Fruit fly (Drosophila melanogaster) whole organism, embryonic: ENCODE measurements around the gene Sfp77F.
A peak's percentile ranks its signal among the peaks of the same experiment; 100 is the strongest.

Experiments
- Ada2b ChIP-seq: fragments of 200-800 bp; sonication (Bioruptor generic); IDR thresholded peaks from 2 replicates; pipeline ENCODE4 v1.3.6; 2022; ENCODE audit warnings: missing biosample characterization, missing genetic modification characterization
- Bteb2 ChIP-seq: fragments of 200-800 bp; sonication (Bioruptor generic); optimal IDR thresholded peaks from 2 replicates; lab custom pipeline; 2016; ENCODE audit warnings: missing biosample characterization, missing genetic modification characterization
- C15 ChIP-seq: fragments of 200-800 bp; sonication (Bioruptor generic); IDR thresholded peaks from 3 replicates; pipeline ENCODE4 v1.3.6; 2022; ENCODE audit warnings: missing biosample characterization, missing genetic modification characterization
- CG10431 ChIP-seq: fragments of 200-800 bp; sonication (Bioruptor generic); optimal IDR thresholded peaks from 3 replicates; lab custom pipeline; 2018; ENCODE audit warnings: missing biosample characterization, mild to moderate bottlenecking, missing genetic modification characterization
- CG11247 ChIP-seq: fragments of 200-800 bp; sonication (Bioruptor generic); IDR thresholded peaks from 2 replicates; pipeline ENCODE4 v1.3.6; 2022; ENCODE audit warnings: missing biosample characterization, missing genetic modification characterization
- CG11398 ChIP-seq: fragments of 200-800 bp; sonication (Bioruptor generic); optimal IDR thresholded peaks from 2 replicates; lab custom pipeline; 2016; ENCODE audit warnings: missing biosample characterization, missing genetic modification characterization
- CG11723 ChIP-seq: fragments of 200-800 bp; sonication (Bioruptor generic); optimal IDR thresholded peaks from 2 replicates; lab custom pipeline; 2017; ENCODE audit warnings: missing biosample characterization, mild to moderate bottlenecking, missing genetic modification characterization
- CG12236 ChIP-seq: fragments of 200-800 bp; sonication (Bioruptor generic); optimal IDR thresholded peaks from 2 replicates; lab custom pipeline; 2016; ENCODE audit warnings: missing biosample characterization, missing genetic modification characterization
- CG13624 ChIP-seq: fragments of 200-800 bp; sonication (Bioruptor generic); optimal IDR thresholded peaks from 2 replicates; lab custom pipeline; 2016; ENCODE audit warnings: missing biosample characterization, missing genetic modification characterization
- CG1529 ChIP-seq: fragments of 200-800 bp; sonication (Bioruptor generic); optimal IDR thresholded peaks from 3 replicates; lab custom pipeline; 2018; ENCODE audit warnings: missing biosample characterization, missing genetic modification characterization
- CG17361 ChIP-seq: fragments of 200-800 bp; sonication (Bioruptor generic); IDR thresholded peaks from 3 replicates; pipeline ENCODE4 v1.3.6; 2022; ENCODE audit warnings: missing biosample characterization, missing genetic modification characterization
- CG17568 ChIP-seq: fragments of 200-800 bp; sonication (Bioruptor generic); optimal IDR thresholded peaks from 2 replicates; lab custom pipeline; 2018; ENCODE audit warnings: missing biosample characterization, mild to moderate bottlenecking, missing genetic modification characterization, moderate library complexity
- CG17912 ChIP-seq: fragments of 200-800 bp; sonication (Bioruptor generic); optimal IDR thresholded peaks from 2 replicates; lab custom pipeline; 2018; ENCODE audit warnings: missing biosample characterization, mild to moderate bottlenecking, missing genetic modification characterization
- CG2120 ChIP-seq: fragments of 200-800 bp; sonication (Bioruptor generic); optimal IDR thresholded peaks from 3 replicates; lab custom pipeline; 2016; ENCODE audit warnings: missing biosample characterization, missing genetic modification characterization
- CG2889 ChIP-seq: fragments of 200-800 bp; sonication (Bioruptor generic); IDR thresholded peaks from 3 replicates; pipeline ENCODE4 v1.3.6; 2022; ENCODE audit warnings: missing biosample characterization, missing genetic modification characterization
- CG32532 ChIP-seq: fragments of 200-800 bp; sonication (Bioruptor generic); IDR thresholded peaks from 2 replicates; pipeline ENCODE4 v1.3.6; 2022; ENCODE audit warnings: missing biosample characterization, missing genetic modification characterization
- CG34224 ChIP-seq: fragments of 200-800 bp; sonication (Bioruptor generic); IDR thresholded peaks from 3 replicates; pipeline ENCODE4 v1.3.6; 2022; ENCODE audit warnings: missing biosample characterization, missing genetic modification characterization; ENCODE audit not compliant: partially characterized antibody
- CG4282 ChIP-seq: fragments of 200-800 bp; sonication (Bioruptor generic); optimal IDR thresholded peaks from 2 replicates; lab custom pipeline; 2016; ENCODE audit warnings: missing biosample characterization, missing genetic modification characterization
- CG43689 ChIP-seq: fragments of 200-800 bp; sonication (Bioruptor generic); IDR thresholded peaks from 2 replicates; pipeline ENCODE4 v1.3.6; 2022; ENCODE audit warnings: missing biosample characterization, missing genetic modification characterization
- CG4707 ChIP-seq: fragments of 200-800 bp; sonication (Bioruptor generic); optimal IDR thresholded peaks from 2 replicates; lab custom pipeline; 2018; ENCODE audit warnings: missing biosample characterization, mild to moderate bottlenecking, missing genetic modification characterization, moderate library complexity
- CG4730 ChIP-seq: fragments of 200-800 bp; sonication (Bioruptor generic); IDR thresholded peaks from 2 replicates; pipeline ENCODE4 v1.3.6; 2022; ENCODE audit warnings: missing biosample characterization, missing genetic modification characterization
- CG5953 ChIP-seq: fragments of 200-800 bp; sonication (Bioruptor generic); IDR thresholded peaks from 2 replicates; pipeline ENCODE4 v1.3.6; 2022; ENCODE audit warnings: missing biosample characterization, missing genetic modification characterization
- CG6689 ChIP-seq: fragments of 200-800 bp; sonication (Bioruptor generic); IDR thresholded peaks from 2 replicates; pipeline ENCODE4 v1.3.6; 2022; ENCODE audit warnings: missing biosample characterization, missing genetic modification characterization
- CG6854 ChIP-seq: fragments of 200-800 bp; sonication (Bioruptor generic); optimal IDR thresholded peaks from 3 replicates; lab custom pipeline; 2017; ENCODE audit warnings: missing biosample characterization, mild to moderate bottlenecking, missing genetic modification characterization
- CG7556 ChIP-seq: fragments of 200-800 bp; sonication (Bioruptor generic); optimal IDR thresholded peaks from 2 replicates; lab custom pipeline; 2017; ENCODE audit warnings: missing biosample characterization, mild to moderate bottlenecking, missing genetic modification characterization
- CG8478 ChIP-seq: fragments of >200 bp; optimal IDR thresholded peaks from 2 replicates; lab custom pipeline; 2018
- CG9727 ChIP-seq: fragments of 200-800 bp; sonication (Bioruptor generic); optimal IDR thresholded peaks from 3 replicates; lab custom pipeline; 2017; ENCODE audit warnings: missing biosample characterization, mild to moderate bottlenecking, missing genetic modification characterization
- Ets97D ChIP-seq: fragments of 200-800 bp; sonication (Bioruptor generic); optimal IDR thresholded peaks from 3 replicates; lab custom pipeline; 2016; ENCODE audit warnings: missing biosample characterization, missing genetic modification characterization
- HHEX ChIP-seq: fragments of 200-800 bp; sonication (Bioruptor generic); optimal IDR thresholded peaks from 3 replicates; lab custom pipeline; 2017; ENCODE audit warnings: missing biosample characterization, mild to moderate bottlenecking, missing genetic modification characterization, missing genetic modification reagents
- HLHmδ ChIP-seq: fragments of 200-800 bp; sonication (Bioruptor generic); optimal IDR thresholded peaks from 2 replicates; lab custom pipeline; 2018; ENCODE audit warnings: missing biosample characterization, mild to moderate bottlenecking, missing genetic modification characterization, moderate library complexity
- Hr51 ChIP-seq, 2 experiments: fragments of 200-800 bp; sonication (Bioruptor generic); optimal IDR thresholded peaks; 2 replicates in 1 of 2; 3 replicates in 1 of 2; lab custom pipeline; 2016 to 2018; ENCODE audit warnings: missing biosample characterization in 2 of 2, missing genetic modification characterization in 2 of 2, mild to moderate bottlenecking in 1 of 2, moderate library complexity in 1 of 2
- Nf-YB ChIP-seq: fragments of 200-800 bp; sonication (Bioruptor generic); optimal IDR thresholded peaks from 3 replicates; lab custom pipeline; 2019; ENCODE audit warnings: missing biosample characterization, mild to moderate bottlenecking, missing genetic modification characterization, moderate library complexity
- Rfx ChIP-seq: fragments of 200-800 bp; sonication (Bioruptor generic); IDR thresholded peaks from 2 replicates; pipeline ENCODE4 v1.3.6; 2022; ENCODE audit warnings: missing biosample characterization, missing genetic modification characterization
- Rx ChIP-seq: fragments of 200-800 bp; sonication (Bioruptor generic); IDR thresholded peaks from 2 replicates; pipeline ENCODE4 v1.3.6; 2022; ENCODE audit warnings: missing biosample characterization, missing genetic modification characterization
- TFAM ChIP-seq: fragments of 200-800 bp; sonication (Bioruptor generic); optimal IDR thresholded peaks from 2 replicates; lab custom pipeline; 2017; ENCODE audit warnings: missing biosample characterization, missing genetic modification characterization, inconsistent platforms
- bbx ChIP-seq: fragments of 200-800 bp; sonication (Bioruptor generic); IDR thresholded peaks from 2 replicates; pipeline ENCODE4 v1.3.6; 2022; ENCODE audit warnings: missing biosample characterization, missing genetic modification characterization; ENCODE audit not compliant: partially characterized antibody
- cas ChIP-seq: fragments of 200-800 bp; sonication (Bioruptor generic); IDR thresholded peaks from 2 replicates; pipeline ENCODE4 v1.3.6; 2022; ENCODE audit warnings: missing biosample characterization, missing genetic modification characterization
- cato ChIP-seq: fragments of 200-800 bp; sonication (Bioruptor generic); optimal IDR thresholded peaks from 2 replicates; lab custom pipeline; 2016; ENCODE audit warnings: missing biosample characterization, missing genetic modification characterization, borderline replicate concordance
- croc ChIP-seq: fragments of 200-800 bp; sonication (Bioruptor generic); conservative IDR thresholded peaks from 3 replicates; pipeline ENCODE4 v1.3.6; 2022; ENCODE audit warnings: missing biosample characterization, missing genetic modification characterization
- dati ChIP-seq: fragments of 200-800 bp; sonication (Bioruptor generic); IDR thresholded peaks from 2 replicates; pipeline ENCODE4 v1.3.6; 2022; ENCODE audit warnings: missing biosample characterization, missing genetic modification characterization
- dpn ChIP-seq, 2 experiments: fragments of 200-800 bp; sonication (Bioruptor generic); optimal IDR thresholded peaks; 3 replicates each; lab custom pipeline; 2016; ENCODE audit warnings: missing biosample characterization in 2 of 2, missing genetic modification characterization in 2 of 2
- emc ChIP-seq: fragments of 200-800 bp; sonication (Bioruptor generic); optimal IDR thresholded peaks from 2 replicates; lab custom pipeline; 2016; ENCODE audit warnings: missing biosample characterization, missing genetic modification characterization
- fu2 ChIP-seq: fragments of 200-800 bp; sonication (Bioruptor generic); optimal IDR thresholded peaks from 2 replicates; lab custom pipeline; 2016; ENCODE audit warnings: missing biosample characterization, missing genetic modification characterization
- ind ChIP-seq: fragments of 200-800 bp; sonication (Bioruptor generic); optimal IDR thresholded peaks from 3 replicates; lab custom pipeline; 2016; ENCODE audit warnings: missing biosample characterization, missing genetic modification characterization
- nerfin-2 ChIP-seq: fragments of 200-800 bp; sonication (Bioruptor generic); IDR thresholded peaks from 2 replicates; pipeline ENCODE4 v1.3.6; 2022; ENCODE audit warnings: missing biosample characterization, missing genetic modification characterization; ENCODE audit not compliant: partially characterized antibody
- pros ChIP-seq: fragments of 200-800 bp; sonication (Bioruptor generic); optimal IDR thresholded peaks from 3 replicates; lab custom pipeline; 2019; ENCODE audit warnings: missing biosample characterization, mild to moderate bottlenecking, missing genetic modification characterization, moderate library complexity
- shn ChIP-seq: fragments of 200-800 bp; sonication (Bioruptor generic); optimal IDR thresholded peaks from 3 replicates; lab custom pipeline; 2016; ENCODE audit warnings: missing biosample characterization, missing genetic modification characterization
- sisA ChIP-seq: fragments of 200-800 bp; sonication (Bioruptor generic); IDR thresholded peaks from 2 replicates; pipeline ENCODE4 v1.3.6; 2022; ENCODE audit warnings: missing biosample characterization, missing genetic modification characterization
- sna ChIP-seq: fragments of 200-800 bp; sonication (Bioruptor generic); IDR thresholded peaks from 2 replicates; pipeline ENCODE4 v1.3.6; 2022; ENCODE audit warnings: missing biosample characterization, missing genetic modification characterization; ENCODE audit not compliant: partially characterized antibody
- stwl ChIP-seq: fragments of 200-800 bp; sonication (Bioruptor generic); optimal IDR thresholded peaks from 3 replicates; lab custom pipeline; 2018; ENCODE audit warnings: missing biosample characterization, mild to moderate bottlenecking, missing genetic modification characterization, moderate library complexity
- tgo ChIP-seq: fragments of 200-800 bp; sonication (Bioruptor generic); IDR thresholded peaks from 3 replicates; pipeline ENCODE4 v1.3.6; 2022; ENCODE audit warnings: missing biosample characterization, missing genetic modification characterization
- wdn ChIP-seq: fragments of 200-800 bp; sonication (Bioruptor generic); IDR thresholded peaks from 2 replicates; pipeline ENCODE4 v1.3.6; 2022; ENCODE audit warnings: missing biosample characterization, missing genetic modification characterization
- zfh1 ChIP-seq: fragments of 200-800 bp; sonication (Bioruptor generic); IDR thresholded peaks from 3 replicates; pipeline ENCODE4 v1.3.6; 2022; ENCODE audit warnings: missing biosample characterization, missing genetic modification characterization

Sfp77F gene

DNA sequence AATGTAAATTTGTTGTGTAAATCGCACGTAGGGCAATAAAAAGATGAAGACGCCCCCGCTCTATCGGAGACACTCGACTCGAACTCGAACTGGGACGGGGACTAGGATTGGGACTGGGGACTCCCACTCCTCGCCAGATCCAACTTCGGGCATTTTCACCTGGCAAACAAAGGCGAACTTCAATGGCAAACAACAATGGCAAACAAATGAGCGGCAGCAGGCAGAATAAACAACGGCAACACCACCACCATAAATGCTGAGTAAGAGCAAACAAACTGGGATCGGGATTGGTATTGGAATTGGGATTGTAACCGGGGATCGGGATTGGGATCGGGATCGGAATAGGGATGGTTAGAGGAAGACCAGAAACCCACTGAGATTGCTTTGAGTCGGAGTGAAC is 47.0 kb upstream of the Sfp77F start (continued):
- TF ChIP-seq CG5953 (no peak), stwl (tag; lab: Kevin White, UChicago) (no peak), TFAM (GFP tag; lab: Kevin White, UChicago) (no peak), Rfx (GFP tag; lab: Robert Waterston, UW) (no peak), sisA (GFP tag; lab: Robert Waterston, UW) (no peak), Ets97D (GFP tag; lab: Kevin White, UChicago) (no peak), zfh1 (peak; percentile 59; the same call in 2 of the 3 replicates), CG2889 (GFP tag; lab: Robert Waterston, UW) (no peak), CG4282 (GFP tag; lab: Kevin White, UChicago) (no peak), ind (no peak), CG11398 (GFP tag; lab: Kevin White, UChicago) (peak; percentile 59), CG34224 (no peak), cato (GFP tag; lab: Kevin White, UChicago) (no peak), CG32532 (GFP tag; lab: Robert Waterston, UW) (no peak), CG2120 (GFP tag; lab: Kevin White, UChicago) (no peak), tgo (GFP tag; lab: Robert Waterston, UW) (no peak), Nf-YB (GFP tag; lab: Kevin White, UChicago) (peak; percentile 6), CG7556 (no peak), CG4707 (peak; percentile 27), shn (GFP tag; lab: Kevin White, UChicago) (peak; percentile 47), CG13624 (no peak), emc (GFP tag; lab: Kevin White, UChicago) (no peak), C15 (GFP tag; lab: Robert Waterston, UW) (no peak), CG6854 (GFP tag; lab: Kevin White, UChicago) (no peak), dpn (GFP tag; optimal IDR thresholded peaks at IDR 0.05; lab: Kevin White, UChicago) (no peak), sna (GFP tag; lab: Robert Waterston, UW) (no peak), CG8478 (lab: Kevin White, UChicago) (no peak), croc (GFP tag; lab: Robert Waterston, UW) (no peak), CG11723 (GFP tag; lab: Kevin White, UChicago) (peak; percentile 22), CG17912 (GFP tag; lab: Kevin White, UChicago) (no peak), Ada2b (no peak), nerfin-2 (no peak), CG17568 (GFP tag; lab: Kevin White, UChicago) (peak; percentile 54), Hr51 (GFP tag; optimal IDR thresholded peaks at IDR 0.05; lab: Kevin White, UChicago) (peak in 1 of 2 experiments; percentile 42), CG6689 (GFP tag; lab: Robert Waterston, UW) (no peak), HHEX (GFP tag; lab: Kevin White, UChicago) (peak; percentile 27), fu2 (GFP tag; lab: Kevin White, UChicago) (no peak), CG43689 (GFP tag; lab: Robert Waterston, UW) (no peak), Bteb2 (GFP tag; lab: Kevin White, UChicago) (no peak), CG11247 (GFP tag; lab: Robert Waterston, UW) (no peak), CG17361 (no peak), wdn (no peak), bbx (GFP tag; lab: Robert Waterston, UW) (no peak), Rx (GFP tag; lab: Robert Waterston, UW) (no peak), CG1529 (GFP tag; lab: Kevin White, UChicago) (no peak), pros (GFP tag; lab: Kevin White, UChicago) (no peak), HLHmδ (GFP tag; lab: Kevin White, UChicago) (peak; percentile 35), cas (GFP tag; lab: Robert Waterston, UW) (no peak), CG10431 (GFP tag; lab: Kevin White, UChicago) (peak; percentile 31), CG12236 (GFP tag; lab: Kevin White, UChicago) (peak; percentile 63), dati (GFP tag; lab: Robert Waterston, UW) (no peak), CG4730 (no peak), CG9727 (GFP tag; lab: Kevin White, UChicago) (peak; percentile 71)
